Worm (Caenorhabditis elegans) whole organism, L4/young adult: ENCODE data around the gene srj-27.
A peak's percentile ranks its signal among the peaks of the same experiment; 100 is the strongest.
"Not testable (repeated sequence)": the region's sequence is repeated elsewhere in the genome, so short reads cannot be mapped to it uniquely, and the experiment has no call there.

ENCODE experiments used
- W03F9.2 ChIP-seq: fragments of 150-350 bp; optimal IDR thresholded peaks from 2 replicates; lab custom pipeline; 2014; ENCODE audit warnings: missing biosample characterization, missing genetic modification characterization
- dao-5 ChIP-seq: sonication (generic microtip); optimal IDR thresholded peaks from 2 replicates; lab custom pipeline; 2016; ENCODE audit warnings: missing genotype, missing genetic modification characterization, moderate library complexity, missing compliant biosample characterization
- him-1 ChIP-seq: sonication (generic microtip); optimal IDR thresholded peaks from 2 replicates; lab custom pipeline; 2016; ENCODE audit warnings: missing genotype, missing genetic modification reagents, missing genetic modification characterization, missing compliant biosample characterization

The srj-27 gene

DNA sequence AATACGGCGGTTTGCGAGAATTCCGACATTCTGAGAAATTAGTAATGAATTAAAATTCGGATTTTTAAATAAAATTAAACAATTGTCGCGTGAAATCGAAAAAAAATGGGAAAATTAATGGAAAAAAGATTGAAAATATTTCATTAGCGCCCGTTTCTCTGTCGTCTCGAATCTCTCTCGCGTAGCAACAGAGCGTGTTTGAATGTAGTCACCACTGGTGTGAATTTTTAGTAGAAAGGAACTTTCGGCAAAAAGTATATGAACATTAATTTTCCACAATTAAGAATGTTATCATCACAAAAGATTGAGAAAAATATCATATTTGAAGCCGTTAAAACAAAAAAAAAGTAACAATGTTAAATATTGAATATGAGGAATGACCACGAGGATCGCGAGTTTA is 9.5 kb upstream of the srj-27 start, which contains the start of gene aipl-1:
aipl-1 (minus strand) TSS at position 30 of the 400 bp plus-strand sequence.
- no peak for TF ChIP-seq dao-5 (tag; lab: Kevin White, UChicago)
- TF ChIP-seq him-1 (tag; lab: Kevin White, UChicago) = no peak
- TF ChIP-seq W03F9.2 (tag; lab: Kevin White, UChicago) = peak; percentile 65

DNA sequence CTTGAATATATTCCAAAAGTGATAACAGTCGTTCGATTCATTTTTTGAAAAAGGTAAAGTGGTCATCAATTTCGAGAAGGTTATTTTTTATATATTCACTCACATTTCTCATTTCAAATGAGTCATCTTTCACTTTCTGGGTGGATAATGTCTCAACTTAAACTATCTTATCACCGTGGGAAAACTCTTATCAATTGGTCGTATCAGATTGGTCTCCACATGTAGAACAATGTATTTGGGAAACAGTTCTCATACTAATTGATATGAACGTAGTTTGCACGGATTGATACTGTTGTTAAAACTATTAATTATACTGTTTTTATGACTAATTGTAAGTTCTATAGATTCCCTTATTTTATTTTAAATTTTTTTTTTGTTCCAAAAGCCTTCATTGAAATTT is 6.5 kb upstream of the srj-27 start:
- TF ChIP-seq dao-5 (tag; lab: Kevin White, UChicago) = no peak
- no peak for TF ChIP-seq W03F9.2 (tag; lab: Kevin White, UChicago)
- no peak for TF ChIP-seq him-1 (tag; lab: Kevin White, UChicago)

DNA sequence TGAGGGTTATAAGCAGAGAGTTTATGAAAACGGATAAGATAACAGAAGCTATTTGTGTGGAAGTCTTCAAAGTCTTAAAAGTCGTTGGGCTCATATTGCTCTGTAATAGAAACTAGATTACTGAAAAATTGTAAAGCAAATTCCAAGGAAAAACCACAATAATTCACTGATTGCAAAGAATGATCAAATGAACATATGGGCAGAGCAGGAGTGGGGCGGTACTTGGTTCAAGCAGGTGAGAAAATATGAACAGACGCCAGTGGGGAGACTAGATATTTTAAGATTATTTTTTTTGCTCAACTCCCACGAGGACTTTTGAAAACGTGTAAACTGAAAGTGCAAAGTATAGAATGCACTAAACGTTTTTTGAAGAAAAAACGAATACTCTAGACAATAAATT is 5.1 kb upstream of the srj-27 start, which contains the start of gene str-171:
str-171 (minus strand) TSS at position 101 of the 400 bp plus-strand sequence.
- TF ChIP-seq him-1 (tag; lab: Kevin White, UChicago) (no peak), W03F9.2 (tag; lab: Kevin White, UChicago) (no peak), dao-5 (tag; lab: Kevin White, UChicago) (no peak)

DNA sequence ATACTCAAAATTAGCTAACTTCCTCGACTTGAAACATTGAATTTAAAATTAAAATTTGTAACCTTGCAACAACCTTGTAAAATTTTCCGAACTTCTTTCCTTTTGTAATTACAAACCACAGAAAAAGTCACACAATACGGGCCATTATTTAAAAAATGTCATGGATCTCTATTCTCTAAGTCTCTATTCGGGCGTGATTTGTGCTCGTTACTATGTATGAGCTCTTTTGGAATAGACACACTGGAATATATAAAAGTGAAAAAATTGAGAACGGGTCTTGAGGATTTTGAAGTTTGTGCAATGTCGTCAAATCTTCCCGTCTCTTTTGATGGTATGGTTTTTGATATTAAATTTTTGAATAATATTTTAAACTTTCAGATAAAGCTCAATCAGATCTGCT is 642 bp upstream of the srj-27 start, which contains the start of gene srr-7:
srr-7 (plus strand) TSS at position 301 of the 400 bp plus-strand sequence.
- TF ChIP-seq dao-5 (tag; lab: Kevin White, UChicago) = no peak
- TF ChIP-seq W03F9.2 (tag; lab: Kevin White, UChicago) = no peak
- no peak for TF ChIP-seq him-1 (tag; lab: Kevin White, UChicago)

DNA sequence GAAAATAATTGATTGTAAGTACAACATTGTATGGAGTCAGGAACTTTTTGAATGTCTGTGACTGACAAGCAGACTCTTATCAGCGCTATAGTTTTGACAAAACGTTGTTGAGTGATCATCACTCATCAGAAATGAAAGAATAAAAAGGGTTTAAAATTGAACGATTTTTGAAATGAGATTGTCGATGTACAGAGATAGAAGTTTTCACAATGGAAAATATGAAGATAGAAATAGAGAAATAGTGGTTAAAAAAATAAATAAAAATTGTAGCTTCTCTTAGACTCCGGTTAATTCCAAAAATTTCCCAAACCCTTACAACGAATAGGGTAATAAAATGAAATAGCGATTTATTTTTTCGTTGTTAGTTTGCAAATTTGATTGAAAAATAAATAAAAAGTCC is 2.2 kb downstream of the srj-27 start, which contains the start of gene ugt-30:
ugt-30 (minus strand) TSS at position 101 of the 400 bp plus-strand sequence.
- not testable (repeated sequence) for TF ChIP-seq him-1, dao-5, W03F9.2 (tag; lab: Kevin White, UChicago)

DNA sequence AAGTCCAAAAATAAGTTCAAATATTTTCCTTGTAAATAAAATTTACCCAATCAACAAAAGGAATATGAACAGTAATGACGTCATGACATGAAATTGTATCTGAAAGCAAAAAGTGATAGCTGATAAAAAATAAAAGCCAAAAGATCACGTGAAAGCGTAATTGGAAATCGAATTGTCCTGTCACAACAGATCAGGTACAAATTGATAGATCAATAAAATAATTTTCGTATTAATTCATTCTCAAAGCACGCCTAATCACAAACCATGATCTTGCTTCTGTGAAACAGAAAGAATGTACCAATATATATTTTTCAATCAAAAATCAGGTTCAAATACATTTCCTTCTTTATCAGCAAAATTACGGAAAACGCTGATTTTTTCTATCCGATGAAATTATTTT is 7.8 kb downstream of the srj-27 start, which contains the start of gene flor-1:
flor-1 (minus strand) TSS at position 101 of the 400 bp plus-strand sequence.
- no peak for TF ChIP-seq him-1 (tag; lab: Kevin White, UChicago)
- no peak for TF ChIP-seq dao-5 (tag; lab: Kevin White, UChicago)
- no peak for TF ChIP-seq W03F9.2 (tag; lab: Kevin White, UChicago)

DNA sequence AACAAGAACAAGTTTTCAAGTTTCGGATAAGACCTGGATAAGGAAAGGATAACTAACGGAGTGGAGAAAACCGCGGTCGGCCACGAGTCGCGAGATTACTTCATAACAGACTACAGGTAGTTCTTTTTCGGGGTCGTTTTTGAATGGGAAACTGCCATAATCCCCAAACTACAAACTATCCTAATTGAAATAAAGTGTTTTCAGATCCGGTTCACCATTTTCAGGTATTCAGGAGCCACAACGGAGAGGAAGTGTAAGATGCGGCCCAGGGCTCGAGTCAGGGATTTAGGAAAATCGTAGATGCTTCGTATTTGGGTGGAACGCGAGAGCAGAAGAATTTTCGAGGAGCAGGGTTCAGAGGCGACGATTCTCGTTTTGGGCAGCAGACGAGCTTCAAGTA is 11.3 kb downstream of the srj-27 start, which contains the start of gene T01G5.8:
T01G5.8 (plus strand) TSS at position 301 of the 400 bp plus-strand sequence.
- TF ChIP-seq dao-5, W03F9.2, him-1 (tag; lab: Kevin White, UChicago): not testable (repeated sequence)

DNA sequence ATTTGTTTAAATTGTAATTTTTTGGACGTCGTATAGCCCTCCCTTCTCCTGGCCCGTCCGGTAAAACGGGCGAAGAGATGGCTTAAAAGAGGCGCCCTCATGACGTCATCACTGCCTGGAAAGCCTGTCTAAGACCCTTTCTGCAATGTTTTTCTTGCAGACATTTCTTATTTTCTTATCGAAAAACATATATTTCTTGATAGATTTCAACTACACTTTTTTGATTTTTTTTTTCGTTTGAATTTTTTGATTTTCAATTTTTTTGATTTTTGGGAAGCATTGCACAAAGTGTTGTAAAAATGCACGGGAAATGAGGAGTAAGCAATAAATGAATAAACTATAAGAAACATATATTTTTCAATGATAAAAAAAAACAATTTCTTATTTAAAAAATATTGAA is 13.3 kb downstream of the srj-27 start, which contains the start of gene T01G5.6:
T01G5.6 (minus strand) TSS at position 101 of the 400 bp plus-strand sequence.
- TF ChIP-seq W03F9.2 (tag; lab: Kevin White, UChicago) = no peak
- no peak for TF ChIP-seq him-1 (tag; lab: Kevin White, UChicago)
- no peak for TF ChIP-seq dao-5 (tag; lab: Kevin White, UChicago)

DNA sequence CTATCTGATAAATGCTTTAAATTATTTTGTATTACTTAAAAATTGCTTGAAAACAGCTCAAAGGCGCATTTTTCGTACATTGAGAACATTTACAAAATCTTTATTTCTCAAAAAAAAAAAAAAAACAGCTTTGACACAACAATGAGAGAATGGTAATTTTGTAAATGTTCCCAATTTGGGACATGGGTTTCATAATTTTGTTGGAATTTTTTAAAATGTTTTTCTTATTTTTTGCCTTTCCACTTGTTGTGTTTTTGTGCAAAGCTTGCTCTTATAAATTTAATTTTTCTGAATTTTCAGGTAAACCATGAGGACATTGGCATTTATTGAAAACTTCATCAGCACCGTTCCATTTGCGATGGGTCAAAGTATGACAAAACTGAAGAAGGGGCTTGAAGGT is 15.7 kb downstream of the srj-27 start, which contains the start of gene T01G5.7:
T01G5.7 (plus strand) TSS at position 301 of the 400 bp plus-strand sequence.
- TF ChIP-seq him-1 (tag; lab: Kevin White, UChicago) (no peak), dao-5 (tag; lab: Kevin White, UChicago) (no peak), W03F9.2 (tag; lab: Kevin White, UChicago) (no peak)

DNA sequence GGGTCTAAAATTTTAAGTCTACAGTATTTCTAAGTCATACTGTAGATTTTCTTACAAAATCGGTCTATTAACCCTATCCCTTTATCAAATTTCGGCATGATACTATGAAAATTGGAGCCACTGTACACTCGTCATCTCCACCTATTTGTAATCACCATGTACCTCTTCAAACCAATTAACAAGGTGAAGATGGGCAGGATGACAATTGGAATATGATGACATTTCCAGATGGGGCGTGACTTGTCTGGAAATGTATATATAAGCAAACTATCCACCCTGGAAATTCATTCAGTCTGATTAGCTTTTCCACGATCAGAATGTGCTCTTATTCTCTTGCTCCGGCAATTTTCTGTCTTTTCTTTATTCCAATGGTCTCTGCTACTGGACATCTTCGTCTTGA is 18.1 kb downstream of the srj-27 start, which contains the start of gene Y75B12A.2:
Y75B12A.2 (plus strand) TSS at position 301 of the 400 bp plus-strand sequence.
- TF ChIP-seq him-1 (tag; lab: Kevin White, UChicago) (no peak), W03F9.2 (tag; lab: Kevin White, UChicago) (no peak), dao-5 (tag; lab: Kevin White, UChicago) (no peak)

DNA sequence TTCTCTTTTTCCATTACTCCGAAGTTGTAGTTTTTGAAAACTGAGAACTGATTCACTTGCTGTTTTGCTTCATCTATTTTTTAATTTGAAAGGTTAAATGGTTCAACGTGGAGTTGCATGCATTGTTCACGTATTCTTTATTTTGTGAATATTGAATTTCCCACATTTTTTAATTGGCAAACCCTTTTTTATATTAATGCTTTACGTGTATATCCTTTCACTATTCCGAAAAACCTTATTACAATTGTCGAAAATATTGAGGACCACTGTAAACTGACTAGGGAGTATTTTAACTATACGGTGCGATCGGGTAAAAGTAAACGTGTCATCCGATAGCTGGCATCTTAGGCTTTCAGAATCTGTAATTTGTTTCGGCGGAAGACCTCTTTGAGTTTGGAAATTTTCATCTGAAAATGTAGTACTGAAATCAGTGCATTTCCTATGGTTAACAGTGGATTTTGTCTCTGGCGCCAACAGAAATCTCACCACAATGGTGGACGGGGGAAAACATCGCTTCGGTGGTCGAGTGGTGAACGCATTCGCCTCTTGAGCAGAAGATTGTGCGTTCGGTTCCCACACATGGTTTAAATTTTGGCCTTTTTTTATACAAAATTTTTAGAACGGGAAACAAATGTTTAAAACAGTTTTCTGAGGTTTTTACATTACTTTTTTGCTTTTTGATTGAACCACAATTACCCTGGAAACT is 21.3 kb downstream of the srj-27 start, which contains the start of gene C01G10.14:
C01G10.14 (minus strand) TSS at position 51 of the 706 bp plus-strand sequence.
- not testable (repeated sequence) for TF ChIP-seq him-1, W03F9.2, dao-5 (tag; lab: Kevin White, UChicago)

DNA sequence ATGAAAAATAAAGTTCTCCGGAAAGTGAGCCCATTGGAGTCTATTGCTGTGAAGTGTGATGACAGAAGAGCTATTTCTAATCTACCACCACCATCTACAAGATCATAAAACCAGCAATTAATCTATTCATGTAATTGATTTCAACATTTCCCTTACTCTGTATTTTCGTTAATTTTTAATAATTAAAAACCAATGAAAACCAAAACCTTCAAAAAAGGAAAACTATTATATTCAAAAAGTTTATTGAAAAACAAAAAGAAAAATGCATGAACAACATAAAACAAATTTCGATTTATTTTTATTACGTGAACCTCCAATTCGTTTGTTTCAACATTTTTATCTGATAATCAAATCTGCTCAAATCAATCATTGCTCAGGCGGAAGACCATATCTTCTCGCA is 27.9 kb downstream of the srj-27 start, which contains the start of gene C01G10.1:
C01G10.1 (plus strand) TSS at position 301 of the 400 bp plus-strand sequence.
- TF ChIP-seq him-1 (tag; lab: Kevin White, UChicago) (no peak), W03F9.2 (tag; lab: Kevin White, UChicago) (no peak), dao-5 (tag; lab: Kevin White, UChicago) (no peak)

DNA sequence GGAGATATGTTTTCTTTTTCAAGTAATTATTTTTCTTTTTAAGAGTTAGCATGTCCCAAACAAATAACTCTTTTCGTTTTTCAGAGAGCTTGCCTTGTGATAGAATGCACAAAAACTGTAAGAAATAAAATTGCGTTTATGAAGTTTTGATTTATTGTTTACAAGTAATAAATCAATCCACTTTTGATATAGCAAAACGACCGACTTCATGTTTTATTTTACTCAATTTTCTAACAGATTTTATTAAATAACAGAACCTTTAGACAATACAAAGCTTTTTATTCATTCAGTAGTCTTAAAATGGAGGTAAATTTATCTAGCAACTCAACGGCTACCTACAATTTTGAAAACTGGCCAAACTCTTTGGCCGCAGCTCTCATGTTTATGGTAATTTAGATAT is 32.6 kb downstream of the srj-27 start, which contains the start of gene srx-78:
srx-78 (plus strand) TSS at position 301 of the 400 bp plus-strand sequence.
- TF ChIP-seq W03F9.2 (tag; lab: Kevin White, UChicago) = no peak
- no peak for TF ChIP-seq him-1 (tag; lab: Kevin White, UChicago)
- no peak for TF ChIP-seq dao-5 (tag; lab: Kevin White, UChicago)
